Worm (Caenorhabditis elegans) whole organism, L3 larva: ENCODE results near the gene Y55B1AR.2.

Source experiments
- R02D3.7 ChIP-seq: fragments of 150-350 bp; optimal IDR thresholded peaks from 2 replicates; lab custom pipeline; 2014; ENCODE audit warnings: missing biosample characterization, missing genetic modification characterization
- ZK546.5 ChIP-seq: sonication (generic microtip); optimal IDR thresholded peaks from 2 replicates; lab custom pipeline; 2017; ENCODE audit warnings: missing biosample characterization, missing genetic modification characterization
- aly-2 ChIP-seq: fragments of 150-350 bp; optimal IDR thresholded peaks from 2 replicates; lab custom pipeline; 2014; ENCODE audit warnings: missing biosample characterization, missing genetic modification characterization
- ama-1 ChIP-seq: fragments of 150-350 bp; optimal IDR thresholded peaks from 2 replicates; lab custom pipeline; 2018
- ceh-28 ChIP-seq: fragments of 150-350 bp; optimal IDR thresholded peaks from 2 replicates; lab custom pipeline; 2014; ENCODE audit warnings: missing biosample characterization, missing genetic modification reagents, missing genetic modification characterization
- ceh-82 ChIP-seq: fragments of 150-350 bp; optimal IDR thresholded peaks from 2 replicates; lab custom pipeline; 2014; ENCODE audit warnings: missing biosample characterization, missing genetic modification characterization
- ceh-9 ChIP-seq: sonication (generic microtip); optimal IDR thresholded peaks from 2 replicates; lab custom pipeline; 2018; ENCODE audit warnings: missing biosample characterization, missing genetic modification characterization
- daf-12 ChIP-seq: fragments of 150-350 bp; optimal IDR thresholded peaks from 2 replicates; lab custom pipeline; 2014; ENCODE audit warnings: missing biosample characterization, missing genetic modification reagents, missing genetic modification characterization
- egl-27 ChIP-seq: sonication (generic microtip); optimal IDR thresholded peaks from 4 replicates; lab custom pipeline; 2017; ENCODE audit warnings: missing biosample characterization, missing genetic modification reagents, missing genetic modification characterization
- elt-1 ChIP-seq: fragments of 150-350 bp; optimal IDR thresholded peaks from 2 replicates; lab custom pipeline; 2014; ENCODE audit warnings: missing biosample characterization, missing genetic modification characterization
- elt-2 ChIP-seq: sonication (generic microtip); optimal IDR thresholded peaks from 2 replicates; lab custom pipeline; 2016; ENCODE audit warnings: missing genetic modification reagents, mild to moderate bottlenecking, missing genetic modification characterization, missing compliant biosample characterization
- fkh-2 ChIP-seq: fragments of 150-350 bp; optimal IDR thresholded peaks from 2 replicates; lab custom pipeline; 2014; ENCODE audit warnings: missing biosample characterization, missing genetic modification reagents, missing genetic modification characterization
- fos-1 ChIP-seq: fragments of 150-350 bp; optimal IDR thresholded peaks from 2 replicates; lab custom pipeline; 2014; ENCODE audit warnings: missing biosample characterization, missing genetic modification characterization
- hmg-11 ChIP-seq: sonication (generic microtip); optimal IDR thresholded peaks from 2 replicates; lab custom pipeline; 2016; ENCODE audit warnings: missing genetic modification characterization, missing compliant biosample characterization
- jun-1 ChIP-seq: fragments of 150-350 bp; optimal IDR thresholded peaks from 2 replicates; lab custom pipeline; 2014; ENCODE audit warnings: missing biosample characterization, missing genetic modification reagents, missing genetic modification characterization
- lin-15B ChIP-seq: fragments of 150-350 bp; optimal IDR thresholded peaks from 2 replicates; lab custom pipeline; 2014; ENCODE audit warnings: missing biosample characterization, missing genetic modification characterization
- lin-39 ChIP-seq: fragments of 150-350 bp; optimal IDR thresholded peaks from 2 replicates; lab custom pipeline; 2018; ENCODE audit warnings: missing biosample characterization, missing genetic modification reagents, missing genetic modification characterization
- nfya-1 ChIP-seq: sonication (generic microtip); optimal IDR thresholded peaks from 2 replicates; lab custom pipeline; 2017; ENCODE audit warnings: missing genetic modification characterization, mild to moderate bottlenecking, missing compliant biosample characterization, antibody characterized with exemption, moderate library complexity; ENCODE audit not compliant: insufficient read depth
- nhr-11 ChIP-seq: fragments of 150-350 bp; optimal IDR thresholded peaks from 2 replicates; lab custom pipeline; 2014; ENCODE audit warnings: missing biosample characterization, missing genetic modification characterization
- nhr-12 ChIP-seq: fragments of 150-350 bp; optimal IDR thresholded peaks from 2 replicates; lab custom pipeline; 2014; ENCODE audit warnings: missing biosample characterization, missing genetic modification characterization
- nhr-23 ChIP-seq: fragments of 150-350 bp; optimal IDR thresholded peaks from 2 replicates; lab custom pipeline; 2014; ENCODE audit warnings: missing biosample characterization, missing genetic modification reagents, missing genetic modification characterization
- nhr-25 ChIP-seq: sonication (generic microtip); optimal IDR thresholded peaks from 2 replicates; lab custom pipeline; 2017; ENCODE audit warnings: missing biosample characterization, missing genetic modification characterization
- nhr-28 ChIP-seq: fragments of 150-350 bp; optimal IDR thresholded peaks from 2 replicates; lab custom pipeline; 2014; ENCODE audit warnings: missing biosample characterization, missing genetic modification characterization
- nhr-43 ChIP-seq: sonication (generic microtip); optimal IDR thresholded peaks from 2 replicates; lab custom pipeline; 2016; ENCODE audit warnings: mild to moderate bottlenecking, missing genetic modification characterization, missing compliant biosample characterization; ENCODE audit not compliant: poor library complexity, severe bottlenecking
- nhr-67 ChIP-seq: fragments of 150-350 bp; optimal IDR thresholded peaks from 2 replicates; lab custom pipeline; 2014; ENCODE audit warnings: missing biosample characterization, missing genetic modification characterization
- nhr-77 ChIP-seq: fragments of 150-350 bp; optimal IDR thresholded peaks from 2 replicates; lab custom pipeline; 2014; ENCODE audit warnings: missing biosample characterization, missing genetic modification characterization
- pha-4 ChIP-seq: fragments of 150-350 bp; optimal IDR thresholded peaks from 2 replicates; lab custom pipeline; 2014; ENCODE audit warnings: missing biosample characterization, missing genetic modification reagents, missing genetic modification characterization
- pqm-1 ChIP-seq: fragments of 150-350 bp; optimal IDR thresholded peaks from 2 replicates; lab custom pipeline; 2017; ENCODE audit warnings: missing biosample characterization, missing genetic modification characterization, inconsistent platforms
- skn-1 ChIP-seq: fragments of 150-350 bp; optimal IDR thresholded peaks from 2 replicates; lab custom pipeline; 2014; ENCODE audit warnings: missing biosample characterization, missing genetic modification characterization
- snpc-4 ChIP-seq: fragments of 150-350 bp; optimal IDR thresholded peaks from 2 replicates; lab custom pipeline; 2014; ENCODE audit warnings: missing biosample characterization, missing genetic modification characterization
- tbx-2 ChIP-seq: sonication (generic microtip); optimal IDR thresholded peaks from 2 replicates; lab custom pipeline; 2016; ENCODE audit warnings: mild to moderate bottlenecking, missing genetic modification characterization, missing compliant biosample characterization
- unc-39 ChIP-seq: sonication (generic microtip); optimal IDR thresholded peaks from 4 replicates; lab custom pipeline; 2017; ENCODE audit warnings: missing biosample characterization, missing genetic modification characterization
- ztf-4 ChIP-seq: fragments of 150-350 bp; optimal IDR thresholded peaks from 2 replicates; lab custom pipeline; 2014; ENCODE audit warnings: missing biosample characterization, missing genetic modification characterization

Y55B1AR.2 gene

DNA sequence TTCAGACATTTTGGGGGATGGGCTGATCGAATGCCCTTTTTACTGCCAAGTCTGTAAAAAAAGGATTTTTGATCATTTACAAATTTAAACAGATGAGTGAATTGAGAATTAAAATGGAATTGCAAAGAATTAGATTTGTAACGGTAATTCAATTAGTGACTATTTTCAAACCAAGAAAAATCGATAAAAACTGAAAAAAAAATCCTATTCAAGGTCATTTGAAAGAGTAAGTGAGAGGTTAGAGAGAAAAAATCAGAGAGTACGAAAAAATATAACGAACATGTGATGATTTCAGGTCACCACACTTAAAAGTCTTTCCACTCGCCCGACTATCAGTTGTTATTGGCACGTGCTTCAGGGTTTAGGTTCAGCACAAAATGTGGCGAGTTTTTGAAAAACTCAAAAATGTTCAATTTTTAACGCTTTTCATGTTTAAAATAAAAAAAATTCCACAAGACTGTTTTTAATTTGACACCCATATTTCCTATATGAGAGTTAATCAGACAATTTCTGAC lies 21.7 kb upstream of the Y55B1AR.2 start, which contains the start of gene T19C3.4:
Gene T19C3.4, minus strand, starts transcription at position 51 of the 515 bp plus-strand sequence.
- TF ChIP-seq daf-12 (tag; lab: Kevin White, UChicago) (no peak), ceh-28 (tag; lab: Kevin White, UChicago) (no peak), elt-2 (tag; lab: Kevin White, UChicago) (peak; percentile 53), pqm-1 (tag; lab: Kevin White, UChicago) (peak; percentile 41), nhr-11 (tag; lab: Kevin White, UChicago) (no peak), pha-4 (peak; percentile 23)
- TF ChIP-seq, all 47 proteins: peak for 3

DNA sequence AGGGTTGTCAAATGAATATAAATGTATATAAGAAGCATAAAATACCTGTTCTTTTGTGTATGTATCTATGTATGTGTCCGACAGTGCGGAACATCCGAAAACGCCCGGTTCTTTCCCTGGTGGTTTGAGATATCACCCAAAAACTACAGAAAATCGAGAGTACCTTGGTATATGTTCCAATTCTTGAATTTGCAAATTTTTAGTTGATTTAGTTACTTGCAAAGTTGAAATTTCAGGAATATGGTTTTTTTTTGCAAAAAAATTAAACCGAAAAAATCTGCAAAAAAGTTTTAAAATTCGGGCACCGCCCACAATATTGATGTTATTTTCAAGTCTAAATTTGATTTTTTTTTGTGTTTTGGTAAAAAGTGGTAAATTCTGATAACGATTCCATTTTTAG lies 18.9 kb upstream of the Y55B1AR.2 start, which contains the start of gene T19C3.2:
Gene T19C3.2, minus strand, starts transcription at position 101 of the 400 bp plus-strand sequence.
- TF ChIP-seq nhr-12 (no peak), hmg-11 (no peak), R02D3.7 (tag; lab: Kevin White, UChicago) (no peak), nhr-28 (tag; lab: Kevin White, UChicago) (no peak), nhr-77 (tag; lab: Kevin White, UChicago) (no peak), ztf-4 (tag; lab: Kevin White, UChicago) (no peak), unc-39 (tag; lab: Kevin White, UChicago) (no peak), snpc-4 (tag; lab: Kevin White, UChicago) (no peak), nfya-1 (tag; lab: Kevin White, UChicago) (no peak), ama-1 (no peak), pha-4 (no peak), pqm-1 (tag; lab: Kevin White, UChicago) (no peak), aly-2 (tag; lab: Kevin White, UChicago) (no peak), fkh-2 (tag; lab: Kevin White, UChicago) (no peak), egl-27 (no peak), nhr-43 (tag; lab: Kevin White, UChicago) (no peak), ceh-28 (tag; lab: Kevin White, UChicago) (no peak), elt-1 (no peak), skn-1 (tag; lab: Kevin White, UChicago) (no peak)

DNA sequence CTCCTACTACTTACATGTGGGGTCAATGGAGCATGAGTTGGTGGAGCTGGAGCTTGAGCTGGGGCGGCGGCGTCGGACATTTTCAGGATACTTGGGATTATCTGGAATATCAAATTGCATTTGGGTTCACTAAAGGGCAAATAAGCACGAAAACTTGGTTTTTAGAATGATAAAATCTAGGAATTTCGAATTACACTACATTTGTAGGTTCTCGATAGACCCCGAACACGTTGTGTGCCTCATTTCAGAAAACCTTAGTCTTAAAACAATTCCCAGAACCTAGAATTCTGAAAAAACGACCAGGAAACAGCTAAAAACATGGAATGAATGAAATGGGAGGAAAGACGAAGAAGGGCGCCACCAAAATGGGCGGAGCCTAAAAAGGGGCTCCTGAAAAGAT lies 15.9 kb upstream of the Y55B1AR.2 start, which contains the start of gene T19C3.3:
Gene T19C3.3, minus strand, starts transcription at position 101 of the 400 bp plus-strand sequence.
- TF ChIP-seq jun-1 (tag; lab: Kevin White, UChicago) (no peak), elt-1 (no peak), lin-15B (tag; lab: Kevin White, UChicago) (no peak), nhr-67 (tag; lab: Kevin White, UChicago) (no peak), aly-2 (tag; lab: Kevin White, UChicago) (no peak), nhr-12 (no peak), fos-1 (no peak), daf-12 (tag; lab: Kevin White, UChicago) (no peak), tbx-2 (no peak), nhr-23 (tag; lab: Kevin White, UChicago) (no peak), pha-4 (no peak), ceh-9 (tag; lab: Kevin White, UChicago) (no peak), R02D3.7 (tag; lab: Kevin White, UChicago) (no peak), ZK546.5 (tag; lab: Kevin White, UChicago) (no peak), nfya-1 (tag; lab: Kevin White, UChicago) (no peak), ama-1 (no peak), unc-39 (tag; lab: Kevin White, UChicago) (no peak), ceh-28 (tag; lab: Kevin White, UChicago) (no peak)
- TF ChIP-seq, all 47 proteins: peak for 0

DNA sequence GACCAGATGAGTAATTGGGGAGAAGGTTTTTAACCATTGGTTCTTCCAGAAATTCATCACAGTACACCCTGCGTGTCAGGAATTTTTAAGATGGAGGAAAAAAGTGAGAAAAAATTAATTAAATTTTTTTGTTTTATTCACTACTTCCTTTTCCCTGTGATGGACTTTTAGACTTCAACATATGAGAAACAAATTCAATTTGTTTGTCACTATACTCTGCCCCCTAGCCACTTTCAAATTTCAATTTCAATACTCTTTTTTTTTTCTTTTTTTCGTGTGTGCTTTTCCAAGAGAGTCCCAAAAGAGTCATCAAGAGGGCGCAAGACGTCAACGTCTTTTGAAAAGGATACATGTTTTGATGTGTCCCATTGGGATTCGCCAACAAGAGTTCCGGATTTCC lies 14.2 kb upstream of the Y55B1AR.2 start:
- no peak for TF ChIP-seq ceh-82 (tag; lab: Kevin White, UChicago)
- no peak for TF ChIP-seq lin-39 (tag; lab: Kevin White, UChicago)
- no peak for TF ChIP-seq nhr-11 (tag; lab: Kevin White, UChicago)
- TF ChIP-seq nfya-1 (tag; lab: Kevin White, UChicago): no peak

DNA sequence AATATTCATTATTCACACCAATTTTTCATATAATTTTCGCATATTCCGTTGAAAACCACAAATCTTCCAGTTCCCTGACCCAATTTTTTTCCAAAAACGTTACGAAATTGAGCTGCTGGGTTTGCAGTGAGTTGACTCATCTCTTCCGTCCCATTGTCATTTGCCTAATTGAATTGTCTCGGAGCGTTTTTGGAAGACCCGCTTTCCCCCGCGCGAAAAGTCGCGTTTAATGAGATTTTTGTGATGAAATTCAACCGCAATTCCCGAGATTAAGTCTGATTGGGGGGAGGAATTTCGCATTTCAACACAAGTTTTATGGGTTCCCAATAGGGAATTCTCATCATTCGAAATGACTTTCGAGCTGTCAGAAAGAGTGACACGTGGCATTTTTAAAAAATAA lies 13.3 kb upstream of the Y55B1AR.2 start:
- TF ChIP-seq elt-2 (tag; lab: Kevin White, UChicago) (no peak), fos-1 (no peak), nhr-12 (no peak), nhr-25 (tag; lab: Kevin White, UChicago) (no peak), tbx-2 (no peak), R02D3.7 (tag; lab: Kevin White, UChicago) (no peak), nhr-67 (tag; lab: Kevin White, UChicago) (no peak), ZK546.5 (tag; lab: Kevin White, UChicago) (no peak), aly-2 (tag; lab: Kevin White, UChicago) (no peak), egl-27 (no peak)
